Fruit fly (Drosophila melanogaster) whole organism, embryonic: ENCODE data around the gene Tcs6.

ENCODE experiments used
- Aef1 ChIP-seq: fragments of 200-800 bp; sonication (Bioruptor generic); IDR thresholded peaks from 3 replicates; pipeline ENCODE4 v1.3.6; 2022; ENCODE audit warnings: missing biosample characterization, missing genetic modification characterization
- B-H2 ChIP-seq: fragments of 200-800 bp; sonication (Bioruptor generic); optimal IDR thresholded peaks from 2 replicates; lab custom pipeline; 2018; ENCODE audit warnings: missing biosample characterization, mild to moderate bottlenecking, missing genetic modification characterization
- BEAF-32 ChIP-seq: fragments of 200-800 bp; sonication (Bioruptor generic); optimal IDR thresholded peaks from 3 replicates; lab custom pipeline; 2017; ENCODE audit warnings: missing biosample characterization, missing genetic modification characterization, mild to moderate bottlenecking, moderate library complexity, missing genetic modification reagents
- Bgb ChIP-seq: fragments of 200-800 bp; sonication (Bioruptor generic); IDR thresholded peaks from 2 replicates; pipeline ENCODE4 v1.3.6; 2022; ENCODE audit warnings: missing biosample characterization, missing genetic modification characterization; ENCODE audit not compliant: partially characterized antibody
- CG10274 ChIP-seq: fragments of 200-800 bp; sonication (Bioruptor generic); optimal IDR thresholded peaks from 3 replicates; lab custom pipeline; 2017; ENCODE audit warnings: missing biosample characterization, mild to moderate bottlenecking, missing genetic modification characterization
- CG12236 ChIP-seq: fragments of 200-800 bp; sonication (Bioruptor generic); optimal IDR thresholded peaks from 2 replicates; lab custom pipeline; 2016; ENCODE audit warnings: missing biosample characterization, missing genetic modification characterization
- CG13894 ChIP-seq: fragments of 200-800 bp; sonication (Bioruptor generic); optimal IDR thresholded peaks from 3 replicates; lab custom pipeline; 2018; ENCODE audit warnings: missing biosample characterization, mild to moderate bottlenecking, missing genetic modification characterization, moderate library complexity
- CG14860 ChIP-seq: fragments of 200-800 bp; sonication (Bioruptor generic); IDR thresholded peaks from 3 replicates; pipeline ENCODE4 v1.3.6; 2022; ENCODE audit warnings: missing biosample characterization, missing genetic modification characterization; ENCODE audit not compliant: partially characterized antibody
- CG17359 ChIP-seq: fragments of 200-800 bp; sonication (Bioruptor generic); optimal IDR thresholded peaks from 3 replicates; lab custom pipeline; 2018; ENCODE audit warnings: missing biosample characterization, mild to moderate bottlenecking, missing genetic modification characterization, moderate library complexity
- CG18764 ChIP-seq: fragments of 200-800 bp; sonication (Bioruptor generic); optimal IDR thresholded peaks from 3 replicates; lab custom pipeline; 2016; ENCODE audit warnings: missing biosample characterization, missing genetic modification characterization
- CG30431 ChIP-seq: fragments of 200-800 bp; sonication (Bioruptor generic); optimal IDR thresholded peaks from 2 replicates; lab custom pipeline; 2017; ENCODE audit warnings: missing biosample characterization, missing genetic modification characterization
- CG31441 ChIP-seq: fragments of 200-800 bp; sonication (Bioruptor generic); IDR thresholded peaks from 2 replicates; pipeline ENCODE4 v1.3.6; 2022; ENCODE audit warnings: missing biosample characterization, missing genetic modification characterization
- CG43689 ChIP-seq: fragments of 200-800 bp; sonication (Bioruptor generic); IDR thresholded peaks from 2 replicates; pipeline ENCODE4 v1.3.6; 2022; ENCODE audit warnings: missing biosample characterization, missing genetic modification characterization
- CG4617 ChIP-seq: fragments of 200-800 bp; sonication (Bioruptor generic); optimal IDR thresholded peaks from 3 replicates; lab custom pipeline; 2016; ENCODE audit warnings: missing biosample characterization, missing genetic modification characterization, borderline replicate concordance
- CG6175 ChIP-seq: fragments of 200-800 bp; sonication (Bioruptor generic); IDR thresholded peaks from 3 replicates; pipeline ENCODE4 v1.3.6; 2022; ENCODE audit warnings: missing biosample characterization, missing genetic modification characterization
- CG6791 ChIP-seq: fragments of 200-800 bp; sonication (Bioruptor generic); IDR thresholded peaks from 3 replicates; pipeline ENCODE4 v1.3.6; 2022; ENCODE audit warnings: missing biosample characterization, missing genetic modification characterization; ENCODE audit not compliant: partially characterized antibody
- CG7372 ChIP-seq: fragments of 200-800 bp; sonication (Bioruptor generic); IDR thresholded peaks from 2 replicates; pipeline ENCODE4 v1.3.6; 2022; ENCODE audit warnings: missing biosample characterization, missing genetic modification characterization
- CG8944 ChIP-seq: fragments of 200-800 bp; sonication (Bioruptor generic); optimal IDR thresholded peaks from 3 replicates; lab custom pipeline; 2016; ENCODE audit warnings: missing biosample characterization, missing genetic modification characterization
- Dfd ChIP-seq, 2 experiments: fragments of >200 bp; optimal IDR thresholded peaks; 2 replicates each; lab custom pipeline; 2017; ENCODE audit warnings: missing biosample characterization in 2 of 2, missing genetic modification characterization in 2 of 2
- HLH4C ChIP-seq: fragments of 200-800 bp; sonication (Bioruptor generic); IDR thresholded peaks from 3 replicates; pipeline ENCODE4 v1.3.6; 2022; ENCODE audit warnings: missing biosample characterization, missing genetic modification characterization; ENCODE audit not compliant: partially characterized antibody
- Hey ChIP-seq: fragments of 200-800 bp; sonication (Bioruptor generic); optimal IDR thresholded peaks from 3 replicates; lab custom pipeline; 2018; ENCODE audit warnings: missing biosample characterization, mild to moderate bottlenecking, missing genetic modification characterization
- HmgZ ChIP-seq: fragments of 200-800 bp; sonication (Bioruptor generic); optimal IDR thresholded peaks from 2 replicates; lab custom pipeline; 2018; ENCODE audit warnings: missing biosample characterization, mild to moderate bottlenecking, missing genetic modification characterization
- NC2β ChIP-seq: fragments of 200-800 bp; sonication (Bioruptor generic); optimal IDR thresholded peaks from 2 replicates; lab custom pipeline; 2016; ENCODE audit warnings: missing biosample characterization, missing genetic modification characterization
- Opbp ChIP-seq: fragments of 200-800 bp; sonication (Bioruptor generic); IDR thresholded peaks from 3 replicates; pipeline ENCODE4 v1.3.6; 2022; ENCODE audit warnings: missing biosample characterization, missing genetic modification characterization; ENCODE audit not compliant: partially characterized antibody
- Taf1 ChIP-seq: fragments of 200-800 bp; sonication (Bioruptor generic); IDR thresholded peaks from 2 replicates; pipeline ENCODE4 v1.3.6; 2022; ENCODE audit warnings: missing biosample characterization, missing genetic modification characterization
- Usf ChIP-seq: fragments of 200-800 bp; sonication (Bioruptor generic); optimal IDR thresholded peaks from 2 replicates; lab custom pipeline; 2017; ENCODE audit warnings: missing genotype, missing biosample characterization, missing genetic modification characterization
- Vsx1 ChIP-seq: fragments of 200-800 bp; sonication (Bioruptor generic); optimal IDR thresholded peaks from 2 replicates; lab custom pipeline; 2017; ENCODE audit warnings: missing biosample characterization, mild to moderate bottlenecking, missing genetic modification characterization, missing genetic modification reagents
- az2 ChIP-seq: fragments of 200-800 bp; sonication (Bioruptor generic); optimal IDR thresholded peaks from 3 replicates; lab custom pipeline; 2016; ENCODE audit warnings: missing biosample characterization, missing genetic modification characterization
- br ChIP-seq: fragments of >200 bp; optimal IDR thresholded peaks from 2 replicates; lab custom pipeline; 2017
- bsh ChIP-seq, 2 experiments: fragments of 200-800 bp; sonication (Bioruptor generic); optimal IDR thresholded peaks; 2 replicates each; lab custom pipeline; 2017 to 2018; ENCODE audit warnings: mild to moderate bottlenecking in 2 of 2, missing biosample characterization in 2 of 2, missing genetic modification characterization in 2 of 2, moderate library complexity in 1 of 2
- chinmo ChIP-seq: fragments of 200-800 bp; sonication (Bioruptor generic); IDR thresholded peaks from 4 replicates; pipeline ENCODE4 v1.3.6; 2022; ENCODE audit warnings: missing biosample characterization, missing genetic modification characterization; ENCODE audit not compliant: partially characterized antibody
- dimm ChIP-seq: fragments of 200-800 bp; sonication (Bioruptor generic); IDR thresholded peaks from 2 replicates; pipeline ENCODE4 v1.3.6; 2022; ENCODE audit warnings: missing biosample characterization, missing genetic modification characterization
- dmrt99B ChIP-seq: fragments of 200-800 bp; sonication (Bioruptor generic); optimal IDR thresholded peaks from 2 replicates; lab custom pipeline; 2018; ENCODE audit warnings: missing biosample characterization, mild to moderate bottlenecking, missing genetic modification characterization, moderate library complexity
- en ChIP-seq: fragments of 200-800 bp; sonication (Bioruptor generic); optimal IDR thresholded peaks from 2 replicates; lab custom pipeline; 2016; ENCODE audit warnings: missing biosample characterization, missing genetic modification characterization
- fd64A ChIP-seq: fragments of 200-800 bp; sonication (Bioruptor generic); optimal IDR thresholded peaks from 3 replicates; lab custom pipeline; 2018; ENCODE audit warnings: missing biosample characterization, mild to moderate bottlenecking, missing genetic modification characterization
- gfzf ChIP-seq: fragments of 200-800 bp; sonication (Bioruptor generic); optimal IDR thresholded peaks from 2 replicates; lab custom pipeline; 2016; ENCODE audit warnings: missing biosample characterization, mild to moderate bottlenecking, missing genetic modification characterization, moderate library complexity
- hbn ChIP-seq: fragments of 200-800 bp; sonication (Bioruptor generic); IDR thresholded peaks from 2 replicates; pipeline ENCODE4 v1.3.6; 2022; ENCODE audit warnings: missing biosample characterization, missing genetic modification characterization; ENCODE audit not compliant: partially characterized antibody
- kay ChIP-seq: fragments of 200-800 bp; sonication (Bioruptor generic); optimal IDR thresholded peaks from 2 replicates; lab custom pipeline; 2016; ENCODE audit warnings: missing biosample characterization, missing genetic modification characterization
- luna ChIP-seq: fragments of 200-800 bp; sonication (Bioruptor generic); optimal IDR thresholded peaks from 2 replicates; lab custom pipeline; 2016; ENCODE audit warnings: missing biosample characterization, missing genetic modification characterization
- nau ChIP-seq: fragments of 200-800 bp; sonication (Bioruptor generic); optimal IDR thresholded peaks from 3 replicates; lab custom pipeline; 2017; ENCODE audit warnings: missing biosample characterization, mild to moderate bottlenecking, missing genetic modification characterization, missing genetic modification reagents
- otp ChIP-seq: fragments of 200-800 bp; sonication (Bioruptor generic); IDR thresholded peaks from 3 replicates; pipeline ENCODE4, ENCODE4 v1.3.6; 2022; ENCODE audit warnings: missing biosample characterization, missing genetic modification characterization
- pan ChIP-seq, 4 experiments: fragments of >200 bp in 3 of 4; fragments of 200-800 bp in 1 of 4; sonication (Bioruptor generic) in 1 of 4; optimal IDR thresholded peaks in 3 of 4; IDR thresholded peaks in 1 of 4; 2 replicates each; pipeline versions ENCODE4 v1.3.6 to Lab custom; 2017 to 2022; ENCODE audit warnings: missing biosample characterization in 2 of 4, missing genetic modification characterization in 2 of 4, mixed read lengths in 1 of 4
- pb ChIP-seq: fragments of 200-800 bp; sonication (Bioruptor generic); optimal IDR thresholded peaks from 3 replicates; lab custom pipeline; 2016; ENCODE audit warnings: missing biosample characterization, missing genetic modification characterization
- shn ChIP-seq: fragments of 200-800 bp; sonication (Bioruptor generic); optimal IDR thresholded peaks from 3 replicates; lab custom pipeline; 2016; ENCODE audit warnings: missing biosample characterization, missing genetic modification characterization
- tna ChIP-seq: fragments of 200-800 bp; sonication (Bioruptor generic); IDR thresholded peaks from 2 replicates; pipeline ENCODE4 v1.3.6; 2022; ENCODE audit warnings: missing biosample characterization, missing genetic modification characterization; ENCODE audit not compliant: partially characterized antibody
- unpg ChIP-seq: fragments of 200-800 bp; sonication (Bioruptor generic); optimal IDR thresholded peaks from 3 replicates; lab custom pipeline; 2018; ENCODE audit warnings: missing biosample characterization, mild to moderate bottlenecking, missing genetic modification characterization, moderate library complexity
- wek ChIP-seq: fragments of 200-800 bp; sonication (Bioruptor generic); optimal IDR thresholded peaks from 3 replicates; lab custom pipeline; 2018; ENCODE audit warnings: missing biosample characterization, mild to moderate bottlenecking, missing genetic modification characterization, moderate library complexity
- yki ChIP-seq: fragments of >200 bp; optimal IDR thresholded peaks from 3 replicates; lab custom pipeline; 2018

Tcs6 gene

dm6 chr3R:26007964-26008868 lies 49.8 kb downstream of the Tcs6 start (continued):
- TF ChIP-seq Taf1 (GFP tag; lab: Robert Waterston, UW): no peak
- TF ChIP-seq CG43689: no peak
- TF ChIP-seq shn (GFP tag; lab: Kevin White, UChicago): no peak
- TF ChIP-seq pb (GFP tag; lab: Kevin White, UChicago): no peak
- no peak for TF ChIP-seq pan (optimal IDR thresholded peaks at IDR 0.05; lab: Kevin White, UChicago)
- TF ChIP-seq pan (GFP tag; optimal IDR thresholded peaks at IDR 0.05 in 1 of 2, IDR thresholded peaks at IDR 0.05 in 1 of 2): no peak
- peak; percentile 98 for TF ChIP-seq chinmo (GFP tag; lab: Robert Waterston, UW)
- peak; percentile 69 for TF ChIP-seq CG10274 (GFP tag; lab: Kevin White, UChicago)
- TF ChIP-seq otp (GFP tag; lab: Robert Waterston, UW): peak; percentile 52; the same call in 2 of the 3 replicates
- TF ChIP-seq BEAF-32 (GFP tag; lab: Kevin White, UChicago): no peak
- 0 out of 3 replicates have a peak, but pooled peaks have one; percentile 17 for TF ChIP-seq Opbp
- TF ChIP-seq wek (GFP tag; lab: Kevin White, UChicago): no peak
- TF ChIP-seq kay (GFP tag; lab: Kevin White, UChicago): no peak
- TF ChIP-seq CG30431: no peak
- TF ChIP-seq HmgZ (tag; lab: Kevin White, UChicago): no peak
- TF ChIP-seq dimm: no peak
- TF ChIP-seq NC2β (GFP tag; lab: Kevin White, UChicago): no peak
- TF ChIP-seq yki: no peak
- 0 out of 3 replicates have a peak, but pooled peaks have one; percentile 13 for TF ChIP-seq Aef1 (GFP tag; lab: Robert Waterston, UW)
- no peak for TF ChIP-seq luna (GFP tag; lab: Kevin White, UChicago)
- no peak for TF ChIP-seq CG17359 (tag; lab: Kevin White, UChicago)
- no peak for TF ChIP-seq B-H2 (GFP tag; lab: Kevin White, UChicago)
- no peak for TF ChIP-seq hbn
- no peak for TF ChIP-seq CG18764 (GFP tag; lab: Kevin White, UChicago)
- no peak for TF ChIP-seq CG14860
- no peak for TF ChIP-seq CG8944 (GFP tag; lab: Kevin White, UChicago)
- TF ChIP-seq en: no peak
- no peak for TF ChIP-seq CG4617 (GFP tag; lab: Kevin White, UChicago)
- TF ChIP-seq Usf (GFP tag; lab: Kevin White, UChicago): no peak
- no peak for TF ChIP-seq gfzf (GFP tag; lab: Kevin White, UChicago)
- TF ChIP-seq tna: 0 out of 2 replicates have a peak, but pooled peaks have one; percentile 33
- TF ChIP-seq unpg (GFP tag; lab: Kevin White, UChicago): no peak
- TF ChIP-seq CG6175 (GFP tag; lab: Robert Waterston, UW): peak; percentile 67; the same call in 1 of the 3 replicates
- TF ChIP-seq CG6791: no peak
- TF ChIP-seq CG7372: no peak
- peak; percentile 83 for TF ChIP-seq CG13894
- TF ChIP-seq fd64A (GFP tag; lab: Kevin White, UChicago): no peak
- no peak for TF ChIP-seq nau (GFP tag; lab: Kevin White, UChicago)
- TF ChIP-seq Bgb: peak; percentile 36; the same call in 1 of the 2 replicates
- no peak for TF ChIP-seq Vsx1 (GFP tag; lab: Kevin White, UChicago)
- no peak for TF ChIP-seq CG12236 (GFP tag; lab: Kevin White, UChicago)
- no peak for TF ChIP-seq Hey (tag; lab: Kevin White, UChicago)
- TF ChIP-seq Dfd (GFP tag; optimal IDR thresholded peaks at IDR 0.05; lab: Kevin White, UChicago): no peak
- no peak for TF ChIP-seq az2 (GFP tag; lab: Kevin White, UChicago)
- no peak for TF ChIP-seq CG31441
- TF ChIP-seq HLH4C (GFP tag; lab: Robert Waterston, UW): no peak
- TF ChIP-seq dmrt99B: no peak
- TF ChIP-seq br (lab: Kevin White, UChicago): no peak
- peak in 1 of 2 experiments; percentile 46 for TF ChIP-seq bsh (GFP tag; optimal IDR thresholded peaks at IDR 0.05; lab: Kevin White, UChicago)
